Worm (Caenorhabditis elegans): ENCODE measurements around the gene ugt-62.

Gene ugt-62

ce11 chrIII:4548739-4549138 is 8.3 kb upstream of the ugt-62 start, which contains the start of gene M88.4:
Gene M88.4, plus strand, starts transcription at chrIII:4549039.
- TF ChIP-seq fax-1 (tag; optimal IDR thresholded peaks at IDR 0.05) (no peak), ceh-30 (tag; optimal IDR thresholded peaks at IDR 0.05) (no peak), dve-1 (tag; optimal IDR thresholded peaks at IDR 0.05) (no peak), ceh-2 (tag; optimal IDR thresholded peaks at IDR 0.05) (no peak)

- no peak for TF ChIP-seq hlh-13 (GFP tag; optimal IDR thresholded peaks at IDR 0.05)
- no peak for TF ChIP-seq madf-2 (tag; optimal IDR thresholded peaks at IDR 0.05)
- no peak for TF ChIP-seq hlh-6 (tag; optimal IDR thresholded peaks at IDR 0.05)
- no peak for TF ChIP-seq dmd-4 (tag; optimal IDR thresholded peaks at IDR 0.05; ENCODE audit: borderline replicate concordance)
- no peak for TF ChIP-seq ceh-6 (GFP tag; optimal IDR thresholded peaks at IDR 0.05)
Measured at ce11 chrIII:4544959-4545358, 4.5 kb upstream of the ugt-62 start, which contains the start of gene M88.3. Gene M88.3, minus strand, starts transcription at chrIII:4545059.

- TF ChIP-seq nhr-11 (tag; optimal IDR thresholded peaks at IDR 0.05) (no peak), nfya-1 (tag; optimal IDR thresholded peaks at IDR 0.05) (peak; percentile 49), elt-4 (tag; optimal IDR thresholded peaks at IDR 0.05) (no peak), che-1 (tag; optimal IDR thresholded peaks at IDR 0.05) (peak; percentile 22), nhr-232 (tag; optimal IDR thresholded peaks at IDR 0.05) (peak; percentile 41), pha-4 (tag; optimal IDR thresholded peaks at IDR 0.05) (no peak), sox-4 (tag; optimal IDR thresholded peaks at IDR 0.05) (peak; percentile 2), pat-9 (tag; optimal IDR thresholded peaks at IDR 0.05) (peak; percentile 22), fax-1 (tag; optimal IDR thresholded peaks at IDR 0.05) (no peak), ceh-14 (tag; optimal IDR thresholded peaks at IDR 0.05) (peak; percentile 71), lin-11 (tag; optimal IDR thresholded peaks at IDR 0.05) (peak; percentile 22), K09A11.1 (tag; optimal IDR thresholded peaks at IDR 0.05; ENCODE audit: insufficient read depth) (peak; percentile 75), tbx-2 (tag; optimal IDR thresholded peaks at IDR 0.05) (peak; percentile 55), ttx-3 (tag; optimal IDR thresholded peaks at IDR 0.05) (peak; percentile 25), ceh-45 (GFP tag; IDR thresholded peaks at IDR 0.05) (peak; percentile 35; the same call in 1 of the 2 replicates), elt-2 (tag; optimal IDR thresholded peaks at IDR 0.05) (peak; percentile 66), pha-2 (tag; optimal IDR thresholded peaks at IDR 0.05) (peak; percentile 30), tbx-7 (tag; optimal IDR thresholded peaks at IDR 0.05) (no peak), ceh-31 (tag; optimal IDR thresholded peaks at IDR 0.05) (peak; percentile 20)
Measured at ce11 chrIII:4542362-4542931, 2.0 kb upstream of the ugt-62 start, which contains the start of the genes mrps-34 and cisd-3.1. Gene mrps-34, minus strand, starts transcription at chrIII:4542452. Gene cisd-3.1, plus strand, starts transcription at chrIII:4542881.

ce11 chrIII:4530968-4531367 is 9.5 kb downstream of the ugt-62 start:
- TF ChIP-seq ceh-30 (tag; optimal IDR thresholded peaks at IDR 0.05) = no peak
- TF ChIP-seq ceh-2 (tag; optimal IDR thresholded peaks at IDR 0.05) = no peak
- TF ChIP-seq C08G9.2 (tag; optimal IDR thresholded peaks at IDR 0.05) = no peak
- TF ChIP-seq che-1 (tag; optimal IDR thresholded peaks at IDR 0.05) = no peak
- TF ChIP-seq ama-1 (optimal IDR thresholded peaks at IDR 0.05) = no peak
- TF ChIP-seq ceh-22 (tag; optimal IDR thresholded peaks at IDR 0.05) = no peak
- no peak for TF ChIP-seq lin-11 (tag; optimal IDR thresholded peaks at IDR 0.05)
- TF ChIP-seq hlh-6 (tag; optimal IDR thresholded peaks at IDR 0.05) = no peak
- TF ChIP-seq ztf-16 (tag; optimal IDR thresholded peaks at IDR 0.05) = no peak
- TF ChIP-seq lim-6 (tag; optimal IDR thresholded peaks at IDR 0.05) = no peak
- TF ChIP-seq C38D4.7 (GFP tag; optimal IDR thresholded peaks at IDR 0.05) = no peak

- TF ChIP-seq hlh-30 (tag; optimal IDR thresholded peaks at IDR 0.05; ENCODE audit: insufficient read depth) = no peak
- TF ChIP-seq dmd-4 (tag; optimal IDR thresholded peaks at IDR 0.05; ENCODE audit: borderline replicate concordance) = no peak
- TF ChIP-seq unc-55 (GFP tag; optimal IDR thresholded peaks at IDR 0.05) = no peak
- no peak for TF ChIP-seq hlh-8 (tag; optimal IDR thresholded peaks at IDR 0.05)
- TF ChIP-seq pros-1 (tag; optimal IDR thresholded peaks at IDR 0.05) = no peak
- TF ChIP-seq C08G9.2 (tag; optimal IDR thresholded peaks at IDR 0.05) = no peak
- TF ChIP-seq ceh-24 (tag; optimal IDR thresholded peaks at IDR 0.05) = no peak
- TF ChIP-seq syd-9 (tag; optimal IDR thresholded peaks at IDR 0.05) = no peak
- no peak for TF ChIP-seq hlh-15 (tag; optimal IDR thresholded peaks at IDR 0.05)
- no peak for TF ChIP-seq sox-4 (tag; optimal IDR thresholded peaks at IDR 0.05)
- TF ChIP-seq nhr-232 (tag; optimal IDR thresholded peaks at IDR 0.05) = no peak
Measured at ce11 chrIII:4525998-4526397, 14.4 kb downstream of the ugt-62 start.

All from whole organism, late embryonic.